Fruit fly (Drosophila melanogaster): ENCODE measurements around the gene Ror.

Gene Ror

dm6 chr2L:10232827-10233226, 18.8 kb upstream of the Ror start:
- TF ChIP-seq CG15336 (GFP tag; IDR thresholded peaks at IDR 0.05), result no peak
- TF ChIP-seq CG6854 (GFP tag; optimal IDR thresholded peaks at IDR 0.05), result no peak

dm6 chr2L:10237725-10238446, 13.8 kb upstream of the Ror start, which contains the start of gene mthl15:
TSS of gene mthl15 (minus strand) at chr2L:10238317.
- no peak for TF ChIP-seq pdm3 (GFP tag; optimal IDR thresholded peaks at IDR 0.05)
- peak; percentile 90 for TF ChIP-seq fkh (GFP tag; optimal IDR thresholded peaks at IDR 0.05)
- TF ChIP-seq vri (GFP tag; optimal IDR thresholded peaks at IDR 0.05), result peak; percentile 34

DNA sequence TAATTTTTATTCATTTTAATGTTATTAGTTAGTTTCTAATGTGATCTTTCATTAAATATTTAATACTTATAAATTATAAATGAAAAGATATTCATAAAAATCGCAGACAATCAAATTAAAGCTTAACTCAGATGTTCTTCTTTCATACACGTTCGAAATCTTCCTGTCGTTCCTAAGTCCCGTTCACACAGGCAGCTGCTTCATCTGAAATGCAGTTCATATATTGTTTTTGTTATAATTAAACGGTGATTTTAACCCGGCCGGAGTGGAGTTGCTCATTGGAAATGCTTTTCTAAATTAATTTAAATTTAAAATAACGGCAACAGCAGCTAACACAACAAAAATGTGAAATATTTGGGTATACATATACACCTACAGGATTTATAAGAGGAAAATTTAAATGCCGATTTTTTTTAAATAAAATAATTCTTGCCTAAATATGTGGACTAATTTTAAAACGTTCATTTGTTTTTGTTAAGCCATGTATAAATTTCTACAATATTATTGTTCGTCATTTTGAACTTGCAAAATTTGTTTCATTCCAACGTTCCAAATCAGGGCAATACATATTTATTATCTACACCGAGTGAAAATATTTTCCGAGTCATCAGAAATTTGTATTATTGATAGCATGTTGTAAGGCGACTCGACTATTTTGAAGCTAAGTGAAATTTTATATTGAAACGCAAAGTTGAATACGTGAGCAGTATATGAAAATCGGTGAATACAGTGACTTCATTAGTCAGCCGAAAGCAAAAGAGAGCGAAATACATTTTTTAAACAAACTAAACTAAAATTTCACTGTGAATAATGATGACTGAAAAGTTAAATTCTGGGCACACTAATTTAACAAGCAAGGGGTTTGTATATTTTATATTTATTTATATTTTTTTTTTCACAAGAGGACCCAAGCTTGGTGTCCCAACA, 12.7 kb upstream of the Ror start, which contains the start of gene me31B:
Gene me31B (plus strand): TSS at position 616 of the 927 bp plus-strand sequence.
- no peak for TF ChIP-seq CG10669 (GFP tag; optimal IDR thresholded peaks at IDR 0.05)
- TF ChIP-seq Eip93F (GFP tag; optimal IDR thresholded peaks at IDR 0.05), result peak; percentile 7
- TF ChIP-seq CG3032 (tag; optimal IDR thresholded peaks at IDR 0.05), result peak; percentile 14
- TF ChIP-seq Sox14 (GFP tag; optimal IDR thresholded peaks at IDR 0.05), result no peak
- no peak for TF ChIP-seq Smox (GFP tag; optimal IDR thresholded peaks at IDR 0.05)
- no peak for TF ChIP-seq Sox102F (GFP tag; optimal IDR thresholded peaks at IDR 0.05)
- no peak for TF ChIP-seq Blimp-1 (GFP tag; optimal IDR thresholded peaks at IDR 0.05)
- TF ChIP-seq fkh (GFP tag; optimal IDR thresholded peaks at IDR 0.05), result no peak

dm6 chr2L:10246785-10247190, 4.9 kb upstream of the Ror start, which contains the start of gene chico:
TSS of gene chico (minus strand) at chr2L:10247078.
- TF ChIP-seq Hr38 (GFP tag; optimal IDR thresholded peaks at IDR 0.05), result no peak
- TF ChIP-seq acj6 (GFP tag; optimal IDR thresholded peaks at IDR 0.05), result no peak
- no peak for TF ChIP-seq dac (GFP tag; optimal IDR thresholded peaks at IDR 0.05)
- TF ChIP-seq Eip78C (GFP tag), result no peak
- no peak for TF ChIP-seq CG3919 (GFP tag; optimal IDR thresholded peaks at IDR 0.05)
- TF ChIP-seq Lpt (GFP tag; optimal IDR thresholded peaks at IDR 0.05), result no peak
- TF ChIP-seq Sox102F (GFP tag; optimal IDR thresholded peaks at IDR 0.05), result no peak
- no peak for TF ChIP-seq Blimp-1 (GFP tag; optimal IDR thresholded peaks at IDR 0.05)
- no peak for TF ChIP-seq ss (GFP tag; optimal IDR thresholded peaks at IDR 0.05)
- no peak for TF ChIP-seq CG9139 (GFP tag; optimal IDR thresholded peaks at IDR 0.05)
- no peak for TF ChIP-seq CG16779 (tag; optimal IDR thresholded peaks at IDR 0.05)

- TF ChIP-seq vri (GFP tag; optimal IDR thresholded peaks at IDR 0.05) (no peak), fkh (GFP tag; optimal IDR thresholded peaks at IDR 0.05) (peak; percentile 94), pdm3 (GFP tag; optimal IDR thresholded peaks at IDR 0.05) (no peak)
Observed at dm6 chr2L:10249655-10250202, 1.9 kb upstream of the Ror start.

DNA sequence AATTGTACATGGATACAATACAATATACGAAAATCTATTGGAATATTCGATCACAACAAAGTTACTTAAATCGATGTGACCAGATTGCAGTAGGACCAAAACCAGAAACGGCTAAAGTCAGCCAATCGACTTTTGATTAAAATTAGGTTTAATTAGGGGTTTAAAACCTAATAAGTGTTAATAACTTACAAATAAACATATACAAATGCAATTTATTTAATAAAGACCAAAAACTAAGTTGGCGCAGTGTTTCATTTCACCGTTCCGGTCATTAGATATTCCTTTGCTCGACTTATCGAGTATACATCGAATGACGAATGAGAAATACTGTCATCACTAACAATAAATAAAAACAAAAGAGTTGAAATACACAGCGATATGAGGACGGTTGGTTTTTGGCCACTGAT, 1.2 kb upstream of the Ror start, which contains the start of the genes bsk and CG31717:
Gene bsk (minus strand): TSS at position 61 of the 407 bp plus-strand sequence.
Gene CG31717 (plus strand): TSS at position 297 of the 407 bp plus-strand sequence.
- TF ChIP-seq Hr38 (GFP tag; optimal IDR thresholded peaks at IDR 0.05) (no peak), dac (GFP tag; optimal IDR thresholded peaks at IDR 0.05) (no peak), acj6 (GFP tag; optimal IDR thresholded peaks at IDR 0.05) (no peak), Hr4 (GFP tag; optimal IDR thresholded peaks at IDR 0.05) (no peak), cyc (GFP tag; optimal IDR thresholded peaks at IDR 0.05) (no peak), Eip78C (GFP tag) (peak; percentile 79), eg (GFP tag; IDR thresholded peaks at IDR 0.05) (no peak), Blimp-1 (GFP tag; optimal IDR thresholded peaks at IDR 0.05) (no peak), CG15336 (GFP tag; IDR thresholded peaks at IDR 0.05) (no peak; the same call in 1 of the 2 replicates), Gug (GFP tag; IDR thresholded peaks at IDR 0.05) (no peak), fkh (GFP tag; optimal IDR thresholded peaks at IDR 0.05) (peak; percentile 36), CG32006 (GFP tag; optimal IDR thresholded peaks at IDR 0.05) (no peak), CG10631 (GFP tag; optimal IDR thresholded peaks at IDR 0.05) (no peak), esn (GFP tag; optimal IDR thresholded peaks at IDR 0.05) (peak; percentile 6), lz (GFP tag; optimal IDR thresholded peaks at IDR 0.05) (peak; percentile 10), dsx (GFP tag; optimal IDR thresholded peaks at IDR 0.05; ENCODE audit: poor library complexity, severe bottlenecking) (peak; percentile 97)

Measured in whole organism, prepupa.